Worm (Caenorhabditis elegans): ENCODE measurements around the gene nhr-231.
"Not testable (repeated sequence)": the region's sequence is repeated elsewhere in the genome, so short reads cannot be mapped to it uniquely, and the experiment has no call there.

nhr-231 gene

DNA sequence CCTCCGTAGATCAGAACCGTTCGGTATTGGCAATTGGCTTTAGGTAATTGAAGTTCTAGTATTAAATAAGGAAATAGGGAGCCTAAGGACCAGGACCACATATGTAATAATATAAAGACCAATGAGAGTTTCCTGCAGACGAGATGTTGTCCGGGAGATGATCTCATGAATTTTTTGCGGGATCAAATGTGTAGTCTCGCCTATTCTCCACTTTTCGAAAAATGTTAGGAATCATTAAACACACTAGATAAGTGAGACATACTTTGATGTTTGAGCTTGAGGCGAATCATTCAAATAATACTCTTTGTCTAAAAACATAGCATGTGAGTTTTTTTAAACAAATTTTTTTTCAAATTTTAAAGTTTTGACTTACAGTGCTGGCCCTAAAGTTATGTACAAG is 37.7 kb upstream of the nhr-231 start, which contains the start of gene F11D11.6:
F11D11.6 (minus strand) TSS at position 101 of the 400 bp plus-strand sequence.
- TF ChIP-seq ces-1 (GFP tag; optimal IDR thresholded peaks at IDR 0.05) (no peak), R02D3.7 (tag; optimal IDR thresholded peaks at IDR 0.05) (no peak), ztf-7 (tag; optimal IDR thresholded peaks at IDR 0.05) (no peak), nhr-237 (tag; optimal IDR thresholded peaks at IDR 0.05) (no peak), nhr-102 (tag; optimal IDR thresholded peaks at IDR 0.05) (no peak), nhr-42 (GFP tag; IDR thresholded peaks at IDR 0.05) (no peak), unc-62 (GFP tag; optimal IDR thresholded peaks at IDR 0.05 in 1 of 2) (no peak), unc-62 (tag; optimal IDR thresholded peaks at IDR 0.05) (no peak), mdl-1 (tag; optimal IDR thresholded peaks at IDR 0.05) (no peak), fkh-10 (GFP tag; optimal IDR thresholded peaks at IDR 0.05) (no peak), pha-4 (GFP tag; IDR thresholded peaks at IDR 0.05) (no peak), pha-4 (tag; optimal IDR thresholded peaks at IDR 0.05) (no peak), spr-1 (tag; optimal IDR thresholded peaks at IDR 0.05) (no peak), lir-3 (tag; optimal IDR thresholded peaks at IDR 0.05) (no peak), lsy-2 (tag; optimal IDR thresholded peaks at IDR 0.05) (no peak)

DNA sequence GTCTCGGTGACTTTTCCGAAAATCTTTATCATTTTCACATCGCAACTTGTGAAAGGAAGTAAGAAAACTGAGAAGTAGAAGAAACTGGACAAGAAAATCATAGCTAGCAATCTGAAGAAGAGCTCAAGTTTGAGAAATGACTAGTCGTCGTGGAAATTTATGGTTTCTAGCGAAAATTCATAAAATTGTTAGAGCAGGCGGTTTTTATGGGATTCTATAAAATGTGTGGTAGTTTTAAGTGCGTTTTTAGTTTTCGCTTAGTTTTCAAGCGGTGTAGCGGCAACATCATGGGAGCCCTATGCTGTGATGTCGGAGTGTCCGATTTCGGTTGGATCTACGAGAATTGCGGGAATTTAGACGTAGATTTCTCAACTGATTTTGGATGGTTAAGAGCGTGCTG is 36.4 kb upstream of the nhr-231 start, which contains the start of gene clec-254:
clec-254 (minus strand) TSS at position 101 of the 400 bp plus-strand sequence.
- TF ChIP-seq nhr-77 (tag; optimal IDR thresholded peaks at IDR 0.05); dpl-1 (GFP tag; optimal IDR thresholded peaks at IDR 0.05); unc-130 (GFP tag; optimal IDR thresholded peaks at IDR 0.05): not testable (repeated sequence)

DNA sequence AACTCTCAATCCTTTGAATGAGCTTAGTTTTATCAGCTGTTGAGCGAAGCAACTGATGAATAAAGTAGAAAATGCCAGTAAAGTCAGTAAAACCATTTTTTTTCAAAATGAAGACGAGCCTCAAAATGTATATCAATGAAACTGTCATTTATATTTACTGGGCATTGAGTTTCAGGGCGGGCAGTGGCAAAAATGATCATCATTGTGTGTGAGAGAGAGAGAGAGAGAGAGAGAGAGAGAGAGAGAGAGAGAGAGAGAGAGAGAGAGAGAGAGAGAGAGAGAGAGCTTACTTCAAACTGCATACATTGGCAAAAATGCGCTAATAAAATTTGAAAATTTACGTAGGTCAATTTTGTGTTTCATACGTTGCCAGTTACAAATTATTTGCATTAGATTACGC is 30.6 kb upstream of the nhr-231 start, which contains the start of gene F11D11.3:
F11D11.3 (minus strand) TSS at position 101 of the 400 bp plus-strand sequence.
- no peak for TF ChIP-seq zip-2 (tag; optimal IDR thresholded peaks at IDR 0.05)
- TF ChIP-seq mdt-29 (GFP tag; IDR thresholded peaks at IDR 0.05) = no peak
- TF ChIP-seq dmd-8 (GFP tag; IDR thresholded peaks at IDR 0.05) = no peak
- TF ChIP-seq ZK337.2 (GFP tag; IDR thresholded peaks at IDR 0.05) = no peak
- TF ChIP-seq ama-1 (optimal IDR thresholded peaks at IDR 0.05) = no peak
- no peak for TF ChIP-seq mes-2 (tag; optimal IDR thresholded peaks at IDR 0.05; ENCODE audit: poor library complexity, severe bottlenecking)
- no peak for TF ChIP-seq nhr-76 (tag; optimal IDR thresholded peaks at IDR 0.05)
- no peak for TF ChIP-seq F26F4.8 (GFP tag; conservative IDR thresholded peaks at IDR 0.05)
- no peak for TF ChIP-seq lin-15B (tag; optimal IDR thresholded peaks at IDR 0.05)
- no peak for TF ChIP-seq nhr-48 (tag; optimal IDR thresholded peaks at IDR 0.05)
- no peak for TF ChIP-seq duxl-1 (tag; optimal IDR thresholded peaks at IDR 0.05; ENCODE audit: poor library complexity)

DNA sequence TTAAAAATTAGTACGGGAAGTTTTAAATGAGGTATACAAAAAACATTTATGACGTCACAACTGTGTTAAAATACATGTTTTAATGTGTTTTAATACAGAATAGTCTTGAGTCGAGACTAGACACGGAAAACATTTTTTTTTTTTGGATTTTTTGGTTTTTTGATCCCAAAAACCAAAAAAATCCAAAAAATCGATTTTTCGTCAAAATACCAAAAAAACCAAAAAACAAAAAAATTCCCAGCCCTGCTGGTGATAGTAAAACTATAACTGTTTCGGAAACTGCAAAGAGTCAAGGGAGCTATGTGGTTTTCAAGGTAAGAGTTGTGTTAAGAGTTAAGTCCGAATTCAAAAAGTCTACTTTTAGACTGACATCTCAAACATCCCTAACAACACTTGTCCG is 29.7 kb upstream of the nhr-231 start, which contains the start of gene F11D11.4:
F11D11.4 (plus strand) TSS at position 301 of the 400 bp plus-strand sequence.
- TF ChIP-seq dpl-1 (GFP tag; optimal IDR thresholded peaks at IDR 0.05) (no peak), mxl-3 (GFP tag; optimal IDR thresholded peaks at IDR 0.05) (no peak), T20F7.1 (GFP tag; optimal IDR thresholded peaks at IDR 0.05) (no peak), zfp-3 (GFP tag; conservative IDR thresholded peaks at IDR 0.05) (no peak), daf-8 (GFP tag; IDR thresholded peaks at IDR 0.05) (no peak), F44E2.7 (GFP tag; IDR thresholded peaks at IDR 0.05) (no peak), cey-2 (tag; optimal IDR thresholded peaks at IDR 0.05; ENCODE audit: borderline replicate concordance, insufficient read depth) (no peak), ztf-7 (tag; optimal IDR thresholded peaks at IDR 0.05) (no peak), ceh-82 (tag; optimal IDR thresholded peaks at IDR 0.05) (no peak), hlh-30 (tag; optimal IDR thresholded peaks at IDR 0.05; ENCODE audit: insufficient read depth) (no peak), nhr-48 (tag; optimal IDR thresholded peaks at IDR 0.05) (no peak), F10B5.3 (tag; optimal IDR thresholded peaks at IDR 0.05) (no peak), ceh-32 (tag; optimal IDR thresholded peaks at IDR 0.05; ENCODE audit: poor library complexity) (no peak)

All from whole organism, L4 larva.